Worm (Caenorhabditis elegans): ENCODE data around the gene insc-1.

- TF ChIP-seq sea-1 (GFP tag; conservative IDR thresholded peaks at IDR 0.05) = no peak
- TF ChIP-seq ama-1 (optimal IDR thresholded peaks at IDR 0.05) = no peak
- no peak for TF ChIP-seq hnd-1 (tag; optimal IDR thresholded peaks at IDR 0.05)
- TF ChIP-seq F13C5.2 (tag; optimal IDR thresholded peaks at IDR 0.05) = no peak
- TF ChIP-seq hmg-4 (GFP tag; optimal IDR thresholded peaks at IDR 0.05) = no peak
- TF ChIP-seq B0310.2 (tag; optimal IDR thresholded peaks at IDR 0.05) = no peak
- no peak for TF ChIP-seq hmbx-1 (tag; optimal IDR thresholded peaks at IDR 0.05)
- no peak for TF ChIP-seq aly-1 (tag; optimal IDR thresholded peaks at IDR 0.05)
- no peak for TF ChIP-seq ceh-13 (GFP tag; optimal IDR thresholded peaks at IDR 0.05)
- TF ChIP-seq tbx-37 (GFP tag; conservative IDR thresholded peaks at IDR 0.05) = no peak
- no peak for TF ChIP-seq flt-1 (GFP tag; IDR thresholded peaks at IDR 0.05)
These were observed 44.6 kb upstream of the insc-1 start, which contains the start of gene F45E12.6 for ce11 chrII:7314083-7314482.

Measured in whole organism, early embryonic.